Fruit fly (Drosophila melanogaster): ENCODE results near the gene yellow-e.

yellow-e gene

DNA sequence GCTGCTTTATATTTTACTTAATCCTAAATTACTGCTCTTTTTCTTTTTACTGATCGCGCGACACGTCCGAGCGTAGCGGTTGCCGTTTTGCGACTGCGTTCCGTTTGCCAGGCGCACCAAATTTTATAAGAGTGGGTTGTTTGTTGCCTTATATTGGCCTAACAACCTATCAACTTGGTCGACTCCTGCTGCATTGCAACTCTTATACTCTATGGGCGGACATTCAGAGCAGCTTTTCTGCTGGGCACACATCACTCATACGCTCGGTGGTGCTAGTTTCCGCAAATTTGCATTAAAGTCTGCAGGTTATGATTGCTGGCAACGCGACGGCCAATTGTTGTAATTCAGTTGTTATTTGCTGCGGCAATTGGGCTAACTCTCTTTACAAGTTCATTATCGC, at the start of gene yellow-e:
TSS of gene yellow-e (minus strand) at position 101 of the 400 bp plus-strand sequence.
- no peak for TF ChIP-seq noc (tag; optimal IDR thresholded peaks at IDR 0.05)

DNA sequence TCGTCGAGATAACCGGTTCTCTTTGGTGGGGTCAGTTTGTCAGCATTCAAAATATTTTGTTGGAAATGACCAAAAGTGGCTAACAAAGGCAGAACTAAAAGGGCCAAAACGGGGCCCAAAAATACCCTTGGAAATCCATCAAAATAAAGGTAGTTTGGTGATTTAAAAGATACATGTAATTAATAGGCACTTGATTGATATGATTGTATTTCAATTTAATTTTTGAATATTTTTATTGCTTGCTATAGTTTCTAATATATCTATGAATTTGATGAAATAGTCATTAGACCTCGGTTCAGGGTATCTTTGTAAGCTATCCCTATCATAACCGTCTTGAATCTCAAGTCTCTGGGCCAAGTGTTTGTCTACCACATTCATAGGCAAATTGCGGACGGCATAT, 38.9 kb upstream of the yellow-e start:
- TF ChIP-seq noc (tag; optimal IDR thresholded peaks at IDR 0.05): peak; percentile 78

DNA sequence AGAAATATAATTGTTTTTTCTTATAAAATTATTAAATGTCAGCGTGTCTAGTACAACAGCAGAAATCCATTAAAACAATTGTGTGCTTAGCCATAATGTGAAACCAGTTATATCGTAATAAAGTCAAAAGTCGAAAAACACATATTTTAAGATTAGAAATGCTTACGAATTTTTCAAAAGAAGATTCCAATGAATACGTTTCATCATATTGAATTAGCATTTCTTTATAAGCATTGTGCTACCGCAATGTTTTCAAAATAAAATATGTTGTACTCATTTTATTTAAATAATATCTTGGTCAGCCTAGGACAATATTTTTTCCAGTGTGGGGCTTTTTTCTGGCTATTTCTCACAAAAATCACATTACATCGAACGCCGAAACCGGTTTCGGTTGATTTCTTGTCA, 37.8 kb upstream of the yellow-e start:
- TF ChIP-seq noc (tag; optimal IDR thresholded peaks at IDR 0.05): peak; percentile 70

DNA sequence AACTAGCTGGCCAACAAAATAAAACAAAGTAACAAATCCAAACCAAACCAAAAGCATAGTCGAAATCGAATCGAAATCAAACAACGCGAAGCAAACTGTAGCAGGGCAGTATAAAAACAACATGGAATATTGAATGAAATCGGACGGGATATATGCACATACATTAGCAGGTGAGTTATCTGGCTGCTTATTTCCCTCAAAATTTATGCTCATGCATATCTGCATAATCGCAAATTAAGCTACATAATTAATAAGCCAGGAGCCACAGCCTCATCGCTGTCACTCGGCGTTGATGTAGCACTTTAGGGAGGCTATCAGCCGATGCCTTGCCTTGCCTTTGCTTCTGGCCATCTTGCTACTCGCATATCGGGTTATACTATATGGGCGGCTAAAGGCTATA, 37.2 kb upstream of the yellow-e start:
- TF ChIP-seq noc (tag; optimal IDR thresholded peaks at IDR 0.05): peak; percentile 9

DNA sequence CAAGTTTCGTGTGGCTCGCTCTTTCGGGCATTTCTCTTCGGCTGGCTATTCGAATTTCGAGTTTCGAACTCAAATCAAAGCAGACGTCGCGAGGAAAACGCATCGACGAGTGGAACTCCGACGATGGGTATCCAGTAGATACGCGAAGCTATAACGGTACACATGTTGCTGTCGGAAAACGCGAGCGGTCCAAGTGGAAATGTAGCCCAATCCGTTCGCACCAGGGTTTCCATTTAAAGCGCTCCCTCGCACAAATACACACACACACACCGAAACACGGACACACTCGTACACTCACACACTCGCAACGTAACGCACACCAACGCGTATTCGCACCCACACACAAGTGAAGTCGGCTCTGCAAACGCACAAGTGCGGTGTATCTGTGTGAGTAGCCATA, 35.3 kb upstream of the yellow-e start, which contains the start of gene side-IV:
TSS of gene side-IV (plus strand) at position 253 of the 400 bp plus-strand sequence.
- no peak for TF ChIP-seq noc (tag; optimal IDR thresholded peaks at IDR 0.05)

DNA sequence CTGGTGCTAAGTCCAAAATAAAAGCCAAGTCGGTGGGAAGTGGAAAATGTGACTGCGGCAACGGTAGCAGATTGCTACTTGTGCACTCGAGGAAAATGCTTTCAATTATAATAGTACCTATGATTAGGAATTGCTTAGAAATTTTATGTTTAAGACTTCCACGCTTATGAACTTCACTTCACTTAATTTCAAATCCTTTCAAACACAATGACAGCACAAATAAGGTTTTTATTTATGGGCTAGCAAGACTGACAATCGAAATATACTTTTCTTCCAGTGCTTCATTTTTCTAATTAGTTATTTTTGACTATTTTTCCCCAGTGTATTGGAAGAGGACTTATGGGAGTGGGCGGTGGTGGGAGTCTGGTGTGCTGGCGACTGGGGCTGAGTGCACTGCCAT, 33.3 kb upstream of the yellow-e start:
- TF ChIP-seq noc (tag; optimal IDR thresholded peaks at IDR 0.05): no peak

DNA sequence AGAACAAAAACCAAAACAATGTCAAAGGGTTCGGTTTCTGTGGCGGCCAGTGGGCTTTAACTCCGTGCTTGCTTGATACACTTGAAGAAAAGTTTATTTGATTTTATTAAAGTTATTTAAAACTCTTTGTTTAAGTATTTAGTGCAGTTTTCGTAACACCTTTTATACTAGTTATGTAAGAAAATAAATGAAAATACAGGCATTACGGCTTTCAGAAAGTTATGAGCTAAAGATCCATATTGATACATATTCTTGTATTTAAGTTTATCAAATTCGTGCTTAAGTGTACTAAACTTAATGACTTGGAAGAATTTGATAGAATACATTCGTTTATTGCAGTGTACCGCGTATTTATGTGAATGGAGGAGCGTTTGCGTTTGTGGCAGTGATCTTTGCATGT, 31.4 kb upstream of the yellow-e start:
- peak; percentile 39 for TF ChIP-seq noc (tag; optimal IDR thresholded peaks at IDR 0.05)

DNA sequence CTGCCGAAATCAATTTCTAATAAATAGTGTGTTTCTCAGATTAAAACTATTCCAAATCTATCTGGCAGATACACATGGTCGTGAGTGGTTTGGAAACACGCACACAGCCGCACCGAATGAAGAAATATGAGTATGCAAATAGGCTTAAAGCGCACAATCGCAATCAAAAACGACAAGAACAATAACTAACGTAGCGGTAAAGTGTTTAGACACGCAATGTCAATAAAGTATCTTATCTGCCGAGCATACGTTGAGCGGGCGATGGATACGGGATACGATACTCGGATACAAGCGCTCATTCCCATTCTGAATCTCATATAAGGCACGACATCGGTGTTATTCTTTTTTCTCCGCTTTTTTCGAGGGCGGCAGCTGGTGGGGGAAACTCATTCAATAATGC, 31.0 kb upstream of the yellow-e start:
- TF ChIP-seq noc (tag; optimal IDR thresholded peaks at IDR 0.05): no peak

DNA sequence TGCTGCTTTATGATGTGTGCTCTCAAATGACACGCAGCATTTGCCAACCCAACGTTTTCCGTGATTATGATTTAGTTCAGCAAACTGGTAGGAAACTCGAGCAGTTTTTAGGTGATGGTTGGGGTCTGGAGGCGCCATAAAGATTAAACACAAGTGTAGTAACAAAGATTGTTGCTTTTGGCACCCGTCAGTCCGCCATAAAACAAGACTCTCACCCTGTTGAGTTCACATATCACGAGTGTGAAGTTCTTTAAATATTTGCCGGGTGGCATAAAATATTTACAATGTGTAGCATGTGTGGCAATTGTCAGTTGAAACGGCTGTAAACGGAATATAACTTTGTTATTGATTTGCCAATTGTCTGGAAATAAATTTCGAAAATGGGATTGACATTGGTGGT, 26.6 kb upstream of the yellow-e start:
- TF ChIP-seq noc (tag; optimal IDR thresholded peaks at IDR 0.05): no peak

DNA sequence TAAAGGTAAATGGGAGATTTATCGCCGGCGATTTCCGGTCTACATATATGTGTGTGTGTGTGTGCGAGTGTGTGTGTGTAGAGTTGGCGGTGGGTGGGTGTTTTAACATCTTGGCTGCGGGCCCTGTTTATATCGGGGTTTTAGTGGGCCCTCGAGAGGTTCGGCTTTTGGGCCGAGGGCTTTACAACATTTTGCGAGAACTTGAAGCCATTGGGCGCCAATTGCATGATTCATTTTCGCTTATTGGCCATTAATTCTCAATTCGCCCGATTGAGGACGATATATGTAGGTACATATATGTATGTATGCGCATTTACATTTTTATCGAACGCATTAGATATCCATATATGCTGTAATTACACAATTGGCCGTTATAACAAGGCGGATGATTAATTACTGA, 20.8 kb upstream of the yellow-e start:
- no peak for TF ChIP-seq noc (tag; optimal IDR thresholded peaks at IDR 0.05)

DNA sequence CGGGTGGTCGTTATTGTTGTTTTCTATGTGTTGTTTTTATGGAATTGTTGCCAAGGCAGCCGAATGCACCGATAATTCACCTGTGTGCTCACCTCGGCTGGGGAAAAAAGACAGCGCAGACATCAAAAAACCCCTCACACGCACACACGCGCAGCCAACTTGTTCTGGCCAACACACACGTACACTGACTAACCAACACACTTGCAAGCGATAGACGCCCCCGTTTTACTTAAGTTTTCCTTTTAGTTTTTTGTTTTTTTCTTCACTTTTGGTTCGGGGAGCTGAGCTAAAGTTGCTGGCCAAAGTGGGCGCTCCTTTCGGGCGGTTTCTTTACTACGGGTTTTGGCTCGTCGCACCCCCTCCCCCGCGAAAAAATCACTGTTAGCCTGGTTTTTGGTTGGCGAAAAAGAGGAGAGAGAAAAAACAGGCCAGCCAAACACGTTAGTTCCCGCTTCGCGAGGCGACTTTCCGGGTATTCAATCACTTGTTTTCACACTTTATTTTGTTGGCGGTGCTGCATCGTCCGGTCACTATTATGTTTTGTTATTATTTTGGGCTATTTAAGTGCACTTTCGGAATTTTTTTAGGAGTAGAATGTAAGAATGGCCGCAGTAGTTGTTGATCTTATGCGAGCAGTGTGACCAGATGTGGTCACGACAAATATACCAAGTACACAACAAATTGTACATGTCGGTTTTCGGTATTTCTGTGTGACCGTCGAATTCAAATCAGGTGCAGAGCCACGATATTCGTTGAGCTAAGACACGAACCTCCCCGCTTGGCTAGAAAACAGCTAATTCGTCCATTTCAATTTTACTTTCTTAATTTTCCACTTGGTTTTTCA, 19.5 kb upstream of the yellow-e start, which contains the start of gene yrt:
TSS of gene yrt (minus strand) at position 660 of the 844 bp plus-strand sequence.
- TF ChIP-seq noc (tag; optimal IDR thresholded peaks at IDR 0.05): no peak

DNA sequence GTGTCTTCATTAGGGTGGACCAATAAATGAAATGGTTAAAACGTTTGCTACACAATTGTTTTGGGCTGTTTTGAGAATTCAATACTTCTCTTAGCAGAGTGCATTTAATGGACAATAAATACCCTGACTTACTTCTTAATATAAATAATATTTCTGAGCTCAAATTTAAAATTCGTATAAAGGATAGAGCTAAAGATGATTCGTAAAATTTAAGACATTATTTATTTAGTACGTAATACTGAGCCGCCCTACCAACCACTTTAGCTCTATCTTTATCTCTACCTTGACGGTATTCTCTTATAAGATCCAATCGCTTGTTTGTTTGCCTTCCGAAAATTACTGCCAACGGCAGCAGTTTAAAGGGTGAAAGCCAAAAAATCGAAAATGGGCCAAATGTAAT, 18.5 kb upstream of the yellow-e start:
- peak; percentile 90 for TF ChIP-seq noc (tag; optimal IDR thresholded peaks at IDR 0.05)

DNA sequence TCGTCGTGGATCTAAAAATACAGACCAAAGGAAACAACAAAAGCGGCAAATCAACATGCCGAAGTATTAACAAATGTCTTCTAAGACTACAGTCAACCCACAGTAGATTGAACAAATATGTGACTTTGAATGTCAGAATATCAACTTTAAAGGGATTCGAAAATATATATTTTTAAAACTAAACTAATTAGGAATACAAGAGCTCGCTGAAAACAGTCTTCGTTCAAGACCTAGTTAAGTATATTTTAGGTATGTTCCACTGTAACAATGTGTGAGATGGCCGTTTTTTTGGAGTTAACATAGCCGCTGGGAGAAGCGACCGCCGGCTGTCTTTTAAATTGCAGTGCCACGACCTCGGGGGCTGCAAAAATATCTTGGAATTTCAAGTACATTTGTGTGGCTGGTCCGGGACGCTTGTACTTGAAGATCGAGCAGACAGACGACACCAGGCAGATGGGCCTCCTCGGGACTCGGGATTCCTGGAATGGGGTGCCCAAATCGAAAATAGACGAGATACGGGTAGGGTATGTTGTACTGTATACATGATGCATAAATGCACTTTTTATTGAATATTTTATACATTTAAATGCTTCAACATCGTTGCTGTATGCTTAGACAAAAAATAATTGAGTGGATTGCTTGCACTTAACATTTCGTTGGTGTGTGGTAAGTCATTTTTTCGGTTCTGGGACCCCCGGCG, 13.4 kb upstream of the yellow-e start:
- peak; percentile 57 for TF ChIP-seq noc (tag; optimal IDR thresholded peaks at IDR 0.05)

DNA sequence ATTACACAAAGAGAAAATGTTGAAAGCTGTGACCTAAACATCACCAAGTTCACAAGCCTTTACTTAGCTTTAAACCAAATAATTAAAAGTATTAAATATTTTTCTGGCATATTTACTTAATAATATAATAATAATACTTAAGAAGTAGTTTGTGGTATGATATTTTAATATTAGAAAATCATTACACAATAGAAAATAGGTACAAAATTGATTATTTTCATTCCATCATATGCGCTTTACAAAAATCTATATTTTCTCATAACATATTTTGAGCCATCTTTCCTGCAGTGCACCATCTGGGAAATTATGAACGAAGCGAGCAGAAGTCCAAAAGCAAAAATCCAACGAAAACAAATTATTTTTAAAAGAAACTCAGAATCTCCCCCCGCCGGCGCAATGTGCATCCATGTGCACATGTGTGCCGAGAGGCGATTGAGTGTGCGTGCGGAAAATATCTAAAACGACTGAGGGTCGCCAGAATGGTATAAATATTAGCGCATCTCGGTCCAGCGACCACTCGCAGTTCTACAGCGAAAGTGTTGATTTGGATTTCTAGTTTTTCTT, 10.5 kb upstream of the yellow-e start, which contains the start of gene Act87E:
TSS of gene Act87E (plus strand) at position 514 of the 564 bp plus-strand sequence.
- TF ChIP-seq noc (tag; optimal IDR thresholded peaks at IDR 0.05): peak; percentile 12

DNA sequence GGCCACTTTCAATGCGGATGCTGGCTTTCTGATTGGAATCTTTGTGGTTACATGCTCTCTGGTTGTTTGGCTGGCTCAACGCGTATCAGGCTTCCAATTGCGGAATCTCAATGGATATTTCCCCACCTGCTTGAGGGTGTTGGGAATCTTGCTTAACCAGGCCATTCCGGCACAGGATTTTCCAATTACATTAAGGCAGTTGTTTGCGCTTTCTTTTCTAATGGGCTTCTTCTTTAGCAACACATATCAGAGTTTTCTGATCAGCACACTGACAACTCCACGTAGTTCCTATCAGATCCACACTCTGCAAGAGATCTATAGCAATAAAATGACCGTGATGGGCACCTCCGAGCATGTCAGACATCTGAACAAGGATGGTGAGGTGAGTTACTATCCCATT, 7.1 kb upstream of the yellow-e start:
- no peak for TF ChIP-seq noc (tag; optimal IDR thresholded peaks at IDR 0.05)

DNA sequence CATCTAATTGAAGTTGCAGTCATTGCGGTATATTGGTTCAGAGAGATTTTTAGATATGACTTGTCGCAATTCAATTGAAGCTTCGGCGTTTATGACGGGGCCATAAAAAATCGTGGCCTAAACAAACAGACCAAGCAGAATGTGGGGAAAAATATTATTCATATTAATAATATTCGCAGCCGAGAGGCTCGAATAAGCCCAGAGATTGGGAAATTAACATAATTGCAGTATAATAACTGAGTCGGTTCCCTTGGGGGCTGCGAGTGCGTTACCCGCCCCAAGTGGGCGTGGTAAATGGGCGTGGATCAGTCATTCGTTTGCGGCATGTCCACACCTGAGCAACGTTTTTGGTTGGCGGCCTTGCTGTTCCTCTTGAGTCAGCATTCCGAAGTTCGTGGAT, 4.9 kb upstream of the yellow-e start, which contains the start of gene Ir87a:
TSS of gene Ir87a (plus strand) at position 301 of the 400 bp plus-strand sequence.
- no peak for TF ChIP-seq noc (tag; optimal IDR thresholded peaks at IDR 0.05)
